Worm (Caenorhabditis elegans) whole organism, late embryonic: Measurements from ENCODE around the gene Y49E10.4.
"Not testable (repeated sequence)": the region's sequence is repeated elsewhere in the genome, so short reads cannot be mapped to it uniquely, and the experiment has no call there.

Source experiments
- C08G9.2 ChIP-seq: sonication (generic microtip); optimal IDR thresholded peaks from 2 replicates; lab custom pipeline; 2016; ENCODE audit warnings: mild to moderate bottlenecking, missing genetic modification characterization, moderate library complexity, missing compliant biosample characterization
- Y22D7AL.16 ChIP-seq: sonication (generic microtip); optimal IDR thresholded peaks from 2 replicates; lab custom pipeline; 2016; ENCODE audit warnings: missing genetic modification characterization, missing compliant biosample characterization
- ama-1 ChIP-seq: fragments of 150-350 bp; optimal IDR thresholded peaks from 2 replicates; lab custom pipeline; 2014
- ceh-14 ChIP-seq: sonication (generic microtip); optimal IDR thresholded peaks from 2 replicates; lab custom pipeline; 2016; ENCODE audit warnings: missing genotype, missing genetic modification characterization, missing compliant biosample characterization
- ceh-18 ChIP-seq: sonication (generic microtip); optimal IDR thresholded peaks from 2 replicates; lab custom pipeline; 2016; ENCODE audit warnings: missing genetic modification characterization, missing compliant biosample characterization
- ceh-19 ChIP-seq: fragments of 200-800 bp; sonication (Bioruptor generic); optimal IDR thresholded peaks from 2 replicates; lab custom pipeline; 2018; ENCODE audit warnings: mild to moderate bottlenecking, missing genetic modification characterization, missing compliant biosample characterization
- ceh-2 ChIP-seq: sonication (generic microtip); optimal IDR thresholded peaks from 2 replicates; lab custom pipeline; 2016; ENCODE audit warnings: missing genotype, missing genetic modification characterization, missing compliant biosample characterization
- ceh-30 ChIP-seq: fragments of 150-350 bp; optimal IDR thresholded peaks from 2 replicates; lab custom pipeline; 2014; ENCODE audit warnings: missing biosample characterization, missing genetic modification characterization
- ceh-48 ChIP-seq: sonication (generic microtip); optimal IDR thresholded peaks from 2 replicates; lab custom pipeline; 2016; ENCODE audit warnings: missing genetic modification characterization, inconsistent platforms, missing compliant biosample characterization
- ceh-6 ChIP-seq: fragments of 200-800 bp; sonication (Bioruptor generic); optimal IDR thresholded peaks from 2 replicates; lab custom pipeline; 2018; ENCODE audit warnings: mild to moderate bottlenecking, missing genetic modification characterization, missing compliant biosample characterization
- che-1 ChIP-seq: sonication (generic microtip); optimal IDR thresholded peaks from 2 replicates; lab custom pipeline; 2016; ENCODE audit warnings: mild to moderate bottlenecking, missing genetic modification characterization, missing compliant biosample characterization
- dve-1 ChIP-seq: sonication (generic microtip); optimal IDR thresholded peaks from 2 replicates; lab custom pipeline; 2017; ENCODE audit warnings: antibody characterized with exemption, mild to moderate bottlenecking, missing genetic modification characterization, missing compliant biosample characterization
- elt-2 ChIP-seq: sonication (generic microtip); optimal IDR thresholded peaks from 2 replicates; lab custom pipeline; 2016; ENCODE audit warnings: missing genetic modification reagents, missing genetic modification characterization, missing compliant biosample characterization
- elt-4 ChIP-seq: sonication (generic microtip); optimal IDR thresholded peaks from 2 replicates; lab custom pipeline; 2016; ENCODE audit warnings: missing genetic modification characterization, missing compliant biosample characterization
- ets-4 ChIP-seq: sonication (generic microtip); optimal IDR thresholded peaks from 2 replicates; lab custom pipeline; 2016; ENCODE audit warnings: missing genetic modification characterization, missing compliant biosample characterization
- fkh-10 ChIP-seq: fragments of 150-350 bp; optimal IDR thresholded peaks from 2 replicates; lab custom pipeline; 2014; ENCODE audit warnings: missing biosample characterization, missing genetic modification reagents, missing genetic modification characterization
- fkh-6 ChIP-seq: sonication (generic microtip); optimal IDR thresholded peaks from 2 replicates; lab custom pipeline; 2016; ENCODE audit warnings: missing genetic modification characterization, missing compliant biosample characterization
- hlh-15 ChIP-seq: sonication (generic microtip); optimal IDR thresholded peaks from 2 replicates; lab custom pipeline; 2016; ENCODE audit warnings: missing genetic modification characterization, missing compliant biosample characterization
- hlh-30 ChIP-seq: sonication (generic microtip); optimal IDR thresholded peaks from 2 replicates; lab custom pipeline; 2017; ENCODE audit warnings: antibody characterized with exemption, missing genetic modification characterization, missing compliant biosample characterization; ENCODE audit not compliant: insufficient read depth
- lim-6 ChIP-seq: sonication (generic microtip); optimal IDR thresholded peaks from 2 replicates; lab custom pipeline; 2016; ENCODE audit warnings: missing genetic modification characterization, missing compliant biosample characterization
- madf-2 ChIP-seq: sonication (generic microtip); optimal IDR thresholded peaks from 2 replicates; lab custom pipeline; 2017; ENCODE audit warnings: missing genetic modification characterization, missing compliant biosample characterization
- nfya-1 ChIP-seq: sonication (generic microtip); optimal IDR thresholded peaks from 2 replicates; lab custom pipeline; 2017; ENCODE audit warnings: missing genetic modification characterization, mild to moderate bottlenecking, missing compliant biosample characterization, antibody characterized with exemption, moderate library complexity
- nhr-232 ChIP-seq: sonication (generic microtip); optimal IDR thresholded peaks from 2 replicates; lab custom pipeline; 2016; ENCODE audit warnings: missing genetic modification characterization, missing compliant biosample characterization
- npax-4 ChIP-seq: sonication (generic microtip); optimal IDR thresholded peaks from 2 replicates; lab custom pipeline; 2016; ENCODE audit warnings: missing genetic modification characterization, missing compliant biosample characterization
- odd-2 ChIP-seq: sonication (generic microtip); optimal IDR thresholded peaks from 2 replicates; lab custom pipeline; 2017; ENCODE audit warnings: antibody characterized with exemption, mild to moderate bottlenecking, missing genetic modification characterization, missing compliant biosample characterization
- pat-9 ChIP-seq: fragments of 200-800 bp; sonication (Bioruptor generic); optimal IDR thresholded peaks from 2 replicates; lab custom pipeline; 2018; ENCODE audit warnings: mild to moderate bottlenecking, missing genetic modification characterization, moderate library complexity, missing compliant biosample characterization
- pax-1 ChIP-seq: fragments of 150-350 bp; optimal IDR thresholded peaks from 2 replicates; lab custom pipeline; 2014; ENCODE audit warnings: missing biosample characterization, missing genetic modification characterization
- pha-2 ChIP-seq: sonication (generic microtip); optimal IDR thresholded peaks from 2 replicates; lab custom pipeline; 2017; ENCODE audit warnings: mild to moderate bottlenecking, missing genetic modification characterization, missing compliant biosample characterization
- pqm-1 ChIP-seq: sonication (generic microtip); optimal IDR thresholded peaks from 2 replicates; lab custom pipeline; 2016; ENCODE audit warnings: missing genetic modification characterization, missing compliant biosample characterization
- sdc-2 ChIP-seq: sonication (generic microtip); optimal IDR thresholded peaks from 2 replicates; lab custom pipeline; 2016; ENCODE audit warnings: missing genotype, missing genetic modification characterization, missing compliant biosample characterization
- sox-2 ChIP-seq: fragments of 200-800 bp; sonication (Bioruptor generic); IDR thresholded peaks from 2 replicates; pipeline ENCODE4 v1.3.6; 2022; ENCODE audit warnings: missing genetic modification reagents, missing genetic modification characterization, missing compliant biosample characterization
- sox-4 ChIP-seq: sonication (generic microtip); optimal IDR thresholded peaks from 2 replicates; lab custom pipeline; 2017; ENCODE audit warnings: mild to moderate bottlenecking, missing genetic modification characterization, inconsistent platforms, missing compliant biosample characterization
- syd-9 ChIP-seq: sonication (generic microtip); optimal IDR thresholded peaks from 2 replicates; lab custom pipeline; 2016; ENCODE audit warnings: mild to moderate bottlenecking, missing genetic modification characterization, moderate library complexity, missing compliant biosample characterization
- tbx-7 ChIP-seq: sonication (generic microtip); optimal IDR thresholded peaks from 2 replicates; lab custom pipeline; 2016; ENCODE audit warnings: missing genotype, missing genetic modification characterization, missing compliant biosample characterization
- unc-3 ChIP-seq, 2 experiments: fragments of 200-800 bp in 1 of 2; sonication (Bioruptor generic) in 1 of 2; sonication (generic microtip) in 1 of 2; conservative IDR thresholded peaks in 1 of 2; optimal IDR thresholded peaks in 1 of 2; 2 replicates each; pipeline versions ENCODE4 v1.3.6 to Lab custom; 2016 to 2022; ENCODE audit warnings: missing compliant biosample characterization in 2 of 2, missing genetic modification characterization in 2 of 2, missing genetic modification reagents in 1 of 2
- unc-42 ChIP-seq: sonication (generic microtip); optimal IDR thresholded peaks from 2 replicates; lab custom pipeline; 2016; ENCODE audit warnings: missing genotype, missing genetic modification characterization, missing compliant biosample characterization
- unc-55 ChIP-seq: sonication (generic microtip); optimal IDR thresholded peaks from 2 replicates; lab custom pipeline; 2017; ENCODE audit warnings: missing biosample characterization, missing genetic modification reagents, missing genetic modification characterization
- zip-5 ChIP-seq: sonication (generic microtip); optimal IDR thresholded peaks from 2 replicates; lab custom pipeline; 2016; ENCODE audit warnings: missing genetic modification characterization, missing compliant biosample characterization
- ztf-16 ChIP-seq: sonication (generic microtip); optimal IDR thresholded peaks from 2 replicates; lab custom pipeline; 2017; ENCODE audit warnings: missing genetic modification characterization, missing compliant biosample characterization

Gene Y49E10.4

DNA sequence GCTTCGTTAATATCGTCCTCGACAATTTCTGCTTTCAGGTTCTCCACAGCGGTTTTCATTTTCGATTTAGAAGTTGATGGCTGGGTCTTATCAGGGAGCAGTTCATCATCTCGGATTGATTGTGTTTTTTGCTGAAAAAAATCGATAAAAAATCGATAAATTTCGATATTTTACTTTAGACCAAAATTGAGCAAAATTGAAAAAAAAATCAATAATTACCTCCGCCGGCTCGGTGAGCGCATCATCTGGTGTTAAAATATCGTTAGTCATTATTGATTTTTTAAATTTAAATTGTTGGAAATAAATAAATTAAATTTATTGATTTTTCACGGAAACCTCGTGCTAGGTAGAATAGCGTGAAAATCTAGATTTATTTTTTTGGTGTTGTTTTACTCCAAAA, 11.5 kb upstream of the Y49E10.4 start, which contains the start of gene Y49E10.10:
Gene Y49E10.10 (plus strand): TSS at position 381 of the 400 bp plus-strand sequence.
- TF ChIP-seq ceh-48 (tag; lab: Kevin White, UChicago): peak; percentile 44
- TF ChIP-seq che-1: no peak

DNA sequence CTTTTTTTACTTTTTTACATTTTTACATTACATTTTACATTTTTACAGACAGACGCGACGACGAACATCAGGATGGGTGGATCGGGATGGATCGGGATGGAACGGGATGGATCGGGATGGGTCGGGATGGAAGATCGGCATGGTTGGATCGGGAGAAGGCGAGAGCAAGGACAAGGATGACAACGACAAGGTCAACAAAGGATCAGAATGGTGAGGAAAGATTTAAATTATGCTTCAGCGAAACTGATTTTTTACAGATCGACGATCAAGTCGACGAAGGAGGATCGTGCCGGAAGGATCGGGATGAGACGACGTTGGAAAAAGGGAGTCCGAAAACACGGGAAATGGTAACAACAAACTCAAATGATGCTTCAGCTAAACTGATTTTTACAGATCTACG, 4.5 kb upstream of the Y49E10.4 start:
- no peak for TF ChIP-seq ets-4 (tag; lab: Kevin White, UChicago)
- no peak for TF ChIP-seq ceh-18 (tag; lab: Kevin White, UChicago)
- TF ChIP-seq ceh-19: no peak
- TF ChIP-seq madf-2 (tag; lab: Kevin White, UChicago): no peak
- TF ChIP-seq hlh-30 (tag; lab: Kevin White, UChicago): no peak
- no peak for TF ChIP-seq syd-9 (tag; lab: Kevin White, UChicago)
- no peak for TF ChIP-seq fkh-10 (GFP tag; lab: Kevin White, UChicago)
- no peak for TF ChIP-seq unc-55 (GFP tag; lab: Kevin White, UChicago)
- TF ChIP-seq ceh-2 (tag; lab: Kevin White, UChicago): no peak
- no peak for TF ChIP-seq odd-2
- TF ChIP-seq tbx-7 (tag; lab: Kevin White, UChicago): no peak
- no peak for TF ChIP-seq elt-2 (tag; lab: Kevin White, UChicago)
- TF ChIP-seq npax-4 (tag; lab: Kevin White, UChicago): no peak
- TF ChIP-seq sdc-2 (tag; lab: Kevin White, UChicago): no peak
- TF ChIP-seq zip-5 (tag; lab: Kevin White, UChicago): no peak
- TF ChIP-seq ceh-14 (tag; lab: Kevin White, UChicago): no peak
- TF ChIP-seq, all 69 proteins: peak for 0

DNA sequence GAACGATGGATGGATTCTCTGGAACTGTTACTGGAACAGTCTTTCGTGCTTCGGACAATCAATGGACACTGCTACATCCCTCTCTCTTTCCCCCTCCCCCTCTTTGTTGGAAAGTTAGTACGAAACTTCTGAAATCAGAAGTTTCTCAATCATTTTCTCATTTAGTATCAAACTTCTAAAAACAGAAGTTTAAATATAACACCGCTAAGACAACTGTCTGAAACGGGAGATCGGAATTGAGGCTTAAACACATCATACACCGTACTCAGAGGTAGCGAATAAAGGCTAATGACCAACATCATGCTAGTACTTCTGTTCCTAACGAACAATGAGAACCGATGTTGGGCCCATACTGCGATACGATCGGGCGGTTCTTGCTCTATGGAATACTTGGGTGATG, 3.0 kb upstream of the Y49E10.4 start, which contains the start of gene Y49E10.30:
Gene Y49E10.30 (plus strand): TSS at position 301 of the 400 bp plus-strand sequence.
- not testable (repeated sequence) for TF ChIP-seq fkh-10 (GFP tag; lab: Kevin White, UChicago); syd-9 (tag; lab: Kevin White, UChicago); ceh-30 (tag; lab: Kevin White, UChicago)

DNA sequence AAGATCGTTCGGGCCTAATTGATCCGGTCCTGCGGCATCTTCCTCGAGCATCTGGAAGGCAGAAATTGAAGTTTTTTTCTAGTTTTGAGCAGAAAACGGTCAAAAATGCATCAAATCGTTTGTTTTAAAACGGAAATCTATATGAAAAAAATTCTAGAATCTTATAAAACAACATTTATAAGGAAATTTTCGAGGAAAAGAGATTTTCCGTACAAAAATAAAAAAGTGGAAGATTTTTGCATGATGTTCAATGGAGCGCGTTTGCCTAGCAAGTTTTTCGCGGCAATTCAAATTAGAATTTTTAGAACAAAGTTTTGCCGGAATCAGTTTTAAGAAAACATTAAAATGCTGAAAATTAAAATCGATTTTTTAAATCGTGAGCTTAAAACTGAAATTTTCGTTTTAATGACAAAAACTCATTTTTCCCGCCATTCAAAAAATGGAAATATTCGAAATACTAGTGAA, 6.4 kb downstream of the Y49E10.4 start, which contains the start of gene pph-4.2:
Gene pph-4.2 (minus strand): TSS at position 51 of the 465 bp plus-strand sequence.
- TF ChIP-seq pat-9 (tag; lab: Kevin White, UChicago) (no peak), dve-1 (tag; lab: Kevin White, UChicago) (no peak), nfya-1 (tag; lab: Kevin White, UChicago) (peak; percentile 9), unc-3 (GFP tag; conservative IDR thresholded peaks at IDR 0.05; lab: Robert Waterston, UW) (no peak), unc-3 (tag; optimal IDR thresholded peaks at IDR 0.05; lab: Kevin White, UChicago) (no peak)

DNA sequence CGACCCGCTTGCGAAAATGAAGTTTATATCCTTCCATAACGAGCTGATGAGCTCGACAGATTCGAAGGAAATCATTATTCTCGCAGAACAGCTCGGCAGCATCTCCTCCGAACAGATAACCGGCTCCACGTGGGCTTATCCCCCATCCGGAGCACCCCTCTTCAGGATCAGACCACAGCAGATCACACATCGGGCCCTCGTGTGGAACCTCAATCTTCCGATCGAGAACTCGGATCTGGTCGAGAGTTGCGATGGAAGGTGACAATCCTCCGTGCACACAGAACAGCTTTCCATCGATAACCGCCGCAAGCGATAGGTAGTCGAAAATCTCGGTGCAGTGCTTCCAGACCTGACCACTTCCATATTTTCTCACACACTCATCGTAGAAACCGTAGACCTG, 8.0 kb downstream of the Y49E10.4 start:
- TF ChIP-seq madf-2 (tag; lab: Kevin White, UChicago) (no peak), dve-1 (tag; lab: Kevin White, UChicago) (no peak), pqm-1 (tag; lab: Kevin White, UChicago) (no peak), nfya-1 (tag; lab: Kevin White, UChicago) (no peak), elt-4 (tag; lab: Kevin White, UChicago) (no peak), elt-2 (tag; lab: Kevin White, UChicago) (no peak), ceh-6 (GFP tag; lab: Kevin White, UChicago) (no peak), hlh-15 (tag; lab: Kevin White, UChicago) (no peak), nhr-232 (tag; lab: Kevin White, UChicago) (no peak), syd-9 (tag; lab: Kevin White, UChicago) (no peak)

DNA sequence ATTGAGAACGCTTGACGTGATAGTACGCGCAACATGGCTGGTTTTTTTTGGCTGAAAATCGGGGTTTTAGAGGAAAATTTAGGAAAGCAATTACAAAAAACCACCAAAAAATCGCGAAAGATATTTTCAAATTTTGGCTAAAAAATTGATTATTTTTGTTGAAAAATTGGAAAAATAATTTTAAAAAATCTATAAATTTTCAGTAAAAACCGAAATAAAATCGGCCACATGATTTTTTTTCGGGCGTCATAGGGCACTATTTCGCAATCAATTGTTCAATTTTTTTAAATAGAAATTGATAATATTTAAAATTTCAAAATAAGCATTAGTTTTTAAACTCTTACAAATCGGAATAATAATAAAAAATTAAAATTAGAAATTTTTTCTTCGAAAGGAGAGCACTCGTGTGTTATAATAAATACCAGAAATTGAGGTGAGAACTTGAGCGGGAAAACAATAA, 9.8 kb downstream of the Y49E10.4 start, which contains the start of gene glrx-5:
Gene glrx-5 (minus strand): TSS at position 51 of the 460 bp plus-strand sequence.
- TF ChIP-seq hlh-15 (tag; lab: Kevin White, UChicago) (no peak), ztf-16 (tag; lab: Kevin White, UChicago) (no peak), sox-2 (GFP tag; lab: Robert Waterston, UW) (no peak), C08G9.2 (tag; lab: Kevin White, UChicago) (no peak), Y22D7AL.16 (tag; lab: Kevin White, UChicago) (no peak), unc-42 (tag; lab: Kevin White, UChicago) (no peak), dve-1 (tag; lab: Kevin White, UChicago) (no peak), sox-4 (no peak), pax-1 (tag; lab: Kevin White, UChicago) (no peak), fkh-6 (tag; lab: Kevin White, UChicago) (no peak), pha-2 (tag; lab: Kevin White, UChicago) (no peak), lim-6 (no peak), ama-1 (no peak)
- TF ChIP-seq, all 69 proteins: peak for 0
